Worm (Caenorhabditis elegans) whole organism, L4/young adult: ENCODE measurements around the gene cec-4.

Experiments
- W03F9.2 ChIP-seq: fragments of 150-350 bp; optimal IDR thresholded peaks from 2 replicates; lab custom pipeline; 2014; ENCODE audit warnings: missing biosample characterization, missing genetic modification characterization
- dao-5 ChIP-seq: sonication (generic microtip); optimal IDR thresholded peaks from 2 replicates; lab custom pipeline; 2016; ENCODE audit warnings: missing genotype, missing genetic modification characterization, moderate library complexity, missing compliant biosample characterization
- him-1 ChIP-seq: sonication (generic microtip); optimal IDR thresholded peaks from 2 replicates; lab custom pipeline; 2016; ENCODE audit warnings: missing genotype, missing genetic modification reagents, missing genetic modification characterization, missing compliant biosample characterization

Gene cec-4

DNA sequence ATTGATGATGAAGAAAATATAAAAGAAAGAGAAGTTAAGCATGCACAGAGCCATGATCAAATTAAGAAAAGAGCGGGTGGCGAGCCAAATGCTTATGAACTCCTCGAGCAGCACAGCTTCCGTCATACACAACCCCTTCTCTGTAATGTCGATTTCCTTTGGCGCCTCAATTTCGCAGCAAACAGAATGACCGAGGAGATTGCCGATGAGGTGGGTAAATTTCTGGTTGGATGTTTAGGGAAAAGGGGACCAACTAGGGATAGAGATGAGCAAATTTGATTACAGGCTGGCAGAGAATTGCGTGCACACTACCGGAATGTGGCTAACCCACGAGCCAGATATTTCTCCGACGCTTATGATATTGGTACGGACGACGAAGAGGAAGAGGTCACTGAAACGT is 29.9 kb downstream of the cec-4 start:
- TF ChIP-seq him-1 (tag; lab: Kevin White, UChicago): no peak
- no peak for TF ChIP-seq W03F9.2 (tag; lab: Kevin White, UChicago)
- TF ChIP-seq dao-5 (tag; lab: Kevin White, UChicago): no peak

DNA sequence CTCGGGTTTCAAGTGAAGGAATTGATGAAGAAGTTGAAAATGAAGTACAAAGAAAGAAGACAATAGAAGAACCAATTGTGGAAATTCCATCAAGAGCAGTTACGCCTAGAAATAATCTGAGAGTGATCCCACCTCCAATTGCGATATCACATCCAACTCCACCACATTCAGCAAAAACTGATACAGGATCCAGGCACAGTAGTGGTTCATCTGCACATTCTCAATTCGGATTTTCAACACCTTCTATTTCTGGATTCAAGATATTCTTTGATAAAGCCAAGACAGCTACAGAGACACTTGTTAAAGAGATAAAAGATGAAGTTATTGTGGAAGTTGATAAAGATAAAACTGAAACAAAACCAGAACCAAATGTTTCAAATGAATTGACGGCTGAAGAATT is 32.6 kb downstream of the cec-4 start:
- TF ChIP-seq him-1 (tag; lab: Kevin White, UChicago): no peak
- no peak for TF ChIP-seq W03F9.2 (tag; lab: Kevin White, UChicago)
- TF ChIP-seq dao-5 (tag; lab: Kevin White, UChicago): no peak

DNA sequence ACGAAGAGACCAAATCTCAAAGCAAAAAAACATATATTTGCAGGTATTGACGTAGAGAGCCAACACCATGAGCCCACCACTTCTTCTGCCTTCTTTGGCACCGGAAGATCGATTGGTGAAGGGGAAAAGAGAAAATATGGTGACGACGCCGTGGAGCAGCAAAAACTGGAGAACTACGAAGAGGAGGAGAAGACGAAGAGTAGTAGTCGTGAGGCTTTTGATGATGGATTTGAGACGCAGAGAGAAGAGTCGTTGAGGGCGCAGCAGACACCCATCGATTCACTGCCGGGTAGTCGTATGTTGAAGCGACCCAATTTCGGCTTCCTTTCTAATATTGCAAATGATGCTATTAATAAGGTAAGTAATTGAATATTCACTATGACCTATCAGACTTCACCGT is 35.9 kb downstream of the cec-4 start:
- no peak for TF ChIP-seq W03F9.2 (tag; lab: Kevin White, UChicago)
- peak; percentile 34 for TF ChIP-seq him-1 (tag; lab: Kevin White, UChicago)

DNA sequence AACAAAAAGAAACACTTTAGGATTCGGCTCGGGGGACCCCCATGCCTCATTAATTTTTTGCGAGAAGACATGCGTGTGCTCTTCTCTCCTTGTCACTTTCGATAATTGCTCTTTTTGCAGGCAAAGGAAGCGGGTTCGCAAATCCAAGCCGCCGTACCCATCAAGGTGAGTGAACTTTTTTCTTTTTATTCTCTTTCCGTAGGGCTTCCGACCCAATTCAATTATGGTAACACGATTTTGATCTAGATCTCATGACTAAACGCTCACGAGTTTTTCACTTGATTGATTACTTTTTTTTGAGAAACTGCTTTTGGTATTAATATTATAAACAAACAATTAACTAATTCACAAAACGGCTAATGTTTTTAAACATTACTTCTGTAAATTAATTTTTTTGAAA is 37.0 kb downstream of the cec-4 start:
- TF ChIP-seq him-1 (tag; lab: Kevin White, UChicago) (no peak), dao-5 (tag; lab: Kevin White, UChicago) (no peak), W03F9.2 (tag; lab: Kevin White, UChicago) (no peak)

DNA sequence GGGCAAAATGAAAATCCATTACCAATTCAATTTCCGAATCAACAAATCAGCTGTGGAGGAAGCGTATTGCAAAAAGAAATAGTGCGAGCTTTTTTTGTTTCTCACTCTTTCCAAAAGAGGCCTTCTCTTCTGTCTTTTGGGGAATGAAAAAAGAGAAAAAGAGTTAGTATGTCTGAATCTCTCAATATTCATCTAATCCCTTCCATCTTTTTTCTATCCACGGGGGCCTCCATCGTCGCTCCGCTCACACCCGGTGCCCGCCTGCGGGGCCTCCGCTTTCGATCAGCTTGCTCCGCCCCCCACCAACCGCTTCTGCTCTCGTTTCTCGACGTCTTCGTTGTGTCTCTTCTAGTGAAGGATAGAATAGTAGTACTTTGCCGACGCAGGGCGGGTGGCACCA is 43.7 kb downstream of the cec-4 start:
- TF ChIP-seq him-1 (tag; lab: Kevin White, UChicago): peak; percentile 65
- TF ChIP-seq dao-5 (tag; lab: Kevin White, UChicago): no peak

DNA sequence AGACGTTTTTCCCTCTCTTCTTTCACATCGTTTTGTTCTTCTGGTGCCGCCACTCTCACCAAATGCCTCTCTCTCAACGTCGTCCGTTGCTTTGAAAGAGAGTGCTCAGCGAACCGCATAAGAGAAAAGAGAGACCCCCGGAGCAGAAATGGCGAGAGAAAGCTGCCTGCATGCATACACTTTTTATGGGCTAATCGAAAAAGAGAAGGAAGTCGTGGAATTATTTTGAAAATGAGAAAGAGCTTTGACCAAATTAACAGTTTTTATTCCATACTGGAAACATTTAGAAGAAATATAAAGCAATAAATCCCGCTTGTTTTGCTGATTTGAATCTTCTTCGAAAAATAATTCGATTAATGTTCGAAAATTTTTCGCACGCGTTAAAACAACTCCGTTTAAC is 44.9 kb downstream of the cec-4 start:
- no peak for TF ChIP-seq dao-5 (tag; lab: Kevin White, UChicago)
- TF ChIP-seq him-1 (tag; lab: Kevin White, UChicago): no peak
- TF ChIP-seq W03F9.2 (tag; lab: Kevin White, UChicago): no peak

DNA sequence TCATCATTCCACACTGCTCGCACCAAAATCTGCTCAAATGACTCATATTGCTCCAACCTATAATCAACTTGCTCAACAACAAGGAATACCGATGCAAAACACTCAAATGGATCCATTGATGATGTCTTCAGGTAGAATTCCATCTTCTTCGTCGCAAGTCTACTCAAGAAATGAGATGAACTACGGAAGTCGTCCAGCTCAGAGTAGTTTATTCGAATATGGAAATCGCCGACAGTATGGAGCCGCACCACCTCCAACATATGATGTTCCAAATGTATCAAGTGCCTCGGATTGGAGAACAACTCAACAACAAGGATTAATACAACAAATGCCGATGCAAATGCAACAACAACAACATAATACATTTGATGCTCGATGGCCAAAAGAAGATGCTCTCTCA is 47.6 kb downstream of the cec-4 start:
- TF ChIP-seq W03F9.2 (tag; lab: Kevin White, UChicago) (no peak), dao-5 (tag; lab: Kevin White, UChicago) (no peak), him-1 (tag; lab: Kevin White, UChicago) (no peak)

DNA sequence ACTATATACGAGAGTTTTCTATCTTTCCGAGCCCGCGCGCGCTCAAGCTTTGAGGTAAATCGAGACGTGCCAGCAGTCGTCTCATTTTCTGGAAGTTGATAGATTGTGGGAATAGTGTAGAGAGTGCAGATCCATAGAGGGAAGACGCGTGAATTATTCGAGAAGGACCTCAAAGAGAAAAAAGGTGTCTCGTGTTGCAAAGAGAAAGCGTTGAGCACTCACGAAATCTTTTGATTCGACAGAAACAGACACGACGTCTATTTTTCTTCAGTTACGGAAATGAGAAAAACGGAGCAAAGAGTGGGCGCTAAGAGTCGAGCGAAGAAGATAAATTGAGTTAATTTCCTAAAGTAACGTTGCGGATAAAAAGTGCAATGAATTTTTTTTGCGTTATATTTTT is 48.4 kb downstream of the cec-4 start:
- peak; percentile 66 for TF ChIP-seq him-1 (tag; lab: Kevin White, UChicago)
- TF ChIP-seq dao-5 (tag; lab: Kevin White, UChicago): no peak
